Fruit fly (Drosophila melanogaster) whole organism, embryonic: ENCODE measurements around the gene senju.

Experiments used
- Abd-B ChIP-seq: fragments of 200-800 bp; sonication (Bioruptor generic); optimal IDR thresholded peaks from 2 replicates; lab custom pipeline; 2018; ENCODE audit warnings: missing biosample characterization, mild to moderate bottlenecking, missing genetic modification characterization, moderate library complexity
- B-H2 ChIP-seq: fragments of 200-800 bp; sonication (Bioruptor generic); optimal IDR thresholded peaks from 2 replicates; lab custom pipeline; 2018; ENCODE audit warnings: missing biosample characterization, mild to moderate bottlenecking, missing genetic modification characterization
- BEAF-32 ChIP-seq: fragments of 200-800 bp; sonication (Bioruptor generic); optimal IDR thresholded peaks from 3 replicates; lab custom pipeline; 2017; ENCODE audit warnings: missing biosample characterization, missing genetic modification characterization, mild to moderate bottlenecking, moderate library complexity, missing genetic modification reagents
- Bgb ChIP-seq: fragments of 200-800 bp; sonication (Bioruptor generic); IDR thresholded peaks from 2 replicates; pipeline ENCODE4 v1.3.6; 2022; ENCODE audit warnings: missing biosample characterization, missing genetic modification characterization; ENCODE audit not compliant: partially characterized antibody
- CG10654 ChIP-seq: fragments of 200-800 bp; sonication (Bioruptor generic); optimal IDR thresholded peaks from 2 replicates; lab custom pipeline; 2016; ENCODE audit warnings: missing biosample characterization, missing genetic modification characterization
- CG13287 ChIP-seq: fragments of 200-800 bp; sonication (Bioruptor generic); IDR thresholded peaks from 2 replicates; pipeline ENCODE4 v1.3.6; 2022; ENCODE audit warnings: missing biosample characterization, missing genetic modification characterization; ENCODE audit not compliant: partially characterized antibody
- CG17361 ChIP-seq: fragments of 200-800 bp; sonication (Bioruptor generic); IDR thresholded peaks from 3 replicates; pipeline ENCODE4 v1.3.6; 2022; ENCODE audit warnings: missing biosample characterization, missing genetic modification characterization
- CG2712 ChIP-seq: fragments of 200-800 bp; optimal IDR thresholded peaks from 3 replicates; lab custom pipeline; 2019; ENCODE audit warnings: missing biosample characterization, mild to moderate bottlenecking, missing genetic modification characterization, moderate library complexity
- CG34224 ChIP-seq: fragments of 200-800 bp; sonication (Bioruptor generic); IDR thresholded peaks from 3 replicates; pipeline ENCODE4 v1.3.6; 2022; ENCODE audit warnings: missing biosample characterization, missing genetic modification characterization; ENCODE audit not compliant: partially characterized antibody
- CG42726 ChIP-seq: fragments of 200-800 bp; sonication (Bioruptor generic); IDR thresholded peaks from 2 replicates; pipeline ENCODE4 v1.3.6; 2022; ENCODE audit warnings: missing biosample characterization, missing genetic modification characterization; ENCODE audit not compliant: partially characterized antibody
- Dll ChIP-seq: fragments of 200-800 bp; sonication (Bioruptor generic); IDR thresholded peaks from 4 replicates; pipeline ENCODE4 v1.3.6; 2022; ENCODE audit warnings: missing biosample characterization, missing genetic modification characterization; ENCODE audit not compliant: partially characterized antibody
- Doc3 ChIP-seq: fragments of 200-800 bp; sonication (Bioruptor generic); IDR thresholded peaks from 3 replicates; pipeline ENCODE4 v1.3.6; 2022; ENCODE audit warnings: missing biosample characterization, missing genetic modification characterization; ENCODE audit not compliant: partially characterized antibody
- Dp ChIP-seq: fragments of 200-800 bp; sonication (Bioruptor generic); optimal IDR thresholded peaks from 2 replicates; lab custom pipeline; 2018; ENCODE audit warnings: missing biosample characterization, mild to moderate bottlenecking, missing genetic modification characterization, moderate library complexity
- E2f2 ChIP-seq: fragments of 200-800 bp; sonication (Bioruptor generic); IDR thresholded peaks from 2 replicates; pipeline ENCODE4 v1.3.6; 2022; ENCODE audit warnings: missing biosample characterization, missing genetic modification characterization
- H15 ChIP-seq: fragments of 200-800 bp; sonication (Bioruptor generic); IDR thresholded peaks from 3 replicates; pipeline ENCODE4 v1.3.6; 2022; ENCODE audit warnings: missing biosample characterization, missing genetic modification characterization
- HLH4C ChIP-seq: fragments of 200-800 bp; sonication (Bioruptor generic); IDR thresholded peaks from 3 replicates; pipeline ENCODE4 v1.3.6; 2022; ENCODE audit warnings: missing biosample characterization, missing genetic modification characterization; ENCODE audit not compliant: partially characterized antibody
- Hmx ChIP-seq: fragments of 200-800 bp; sonication (Bioruptor generic); optimal IDR thresholded peaks from 2 replicates; lab custom pipeline; 2016; ENCODE audit warnings: missing biosample characterization, missing genetic modification characterization
- MBD-R2 ChIP-seq: fragments of 200-800 bp; sonication (Bioruptor generic); IDR thresholded peaks from 2 replicates; pipeline ENCODE4 v1.3.6; 2022; ENCODE audit warnings: missing biosample characterization, missing genetic modification characterization
- Med ChIP-seq: fragments of 200-800 bp; sonication (Bioruptor generic); peaks from one replicate; lab custom pipeline; 2016; ENCODE audit warnings: missing biosample characterization, missing genetic modification characterization, mild to moderate bottlenecking, inconsistent platforms, moderate library complexity
- Myb ChIP-seq: fragments of 200-800 bp; sonication (Bioruptor generic); optimal IDR thresholded peaks from 2 replicates; lab custom pipeline; 2016; ENCODE audit warnings: missing biosample characterization, missing genetic modification characterization
- Scr ChIP-seq: fragments of 200-800 bp; sonication (Bioruptor generic); IDR thresholded peaks from 2 replicates; pipeline ENCODE4 v1.3.6; 2022; ENCODE audit warnings: missing biosample characterization, missing genetic modification characterization; ENCODE audit not compliant: partially characterized antibody
- amos ChIP-seq: fragments of 200-800 bp; sonication (Bioruptor generic); IDR thresholded peaks from 2 replicates; pipeline ENCODE4 v1.3.6; 2022; ENCODE audit warnings: missing biosample characterization, missing genetic modification characterization; ENCODE audit not compliant: partially characterized antibody
- ase ChIP-seq: fragments of 200-800 bp; sonication (Bioruptor generic); IDR thresholded peaks from 3 replicates; pipeline ENCODE4 v1.3.6; 2022; ENCODE audit warnings: missing biosample characterization, missing genetic modification characterization
- bbx ChIP-seq: fragments of 200-800 bp; sonication (Bioruptor generic); IDR thresholded peaks from 2 replicates; pipeline ENCODE4 v1.3.6; 2022; ENCODE audit warnings: missing biosample characterization, missing genetic modification characterization; ENCODE audit not compliant: partially characterized antibody
- gfzf ChIP-seq: fragments of 200-800 bp; sonication (Bioruptor generic); optimal IDR thresholded peaks from 2 replicates; lab custom pipeline; 2016; ENCODE audit warnings: missing biosample characterization, mild to moderate bottlenecking, missing genetic modification characterization, moderate library complexity
- hbn ChIP-seq: fragments of 200-800 bp; sonication (Bioruptor generic); IDR thresholded peaks from 2 replicates; pipeline ENCODE4 v1.3.6; 2022; ENCODE audit warnings: missing biosample characterization, missing genetic modification characterization; ENCODE audit not compliant: partially characterized antibody
- inv ChIP-seq: fragments of 200-800 bp; sonication (Bioruptor generic); IDR thresholded peaks from 2 replicates; pipeline ENCODE4 v1.3.6; 2022; ENCODE audit warnings: missing biosample characterization, missing genetic modification characterization; ENCODE audit not compliant: partially characterized antibody
- knrl ChIP-seq: fragments of 200-800 bp; sonication (Bioruptor generic); IDR thresholded peaks from 3 replicates; pipeline ENCODE4 v1.3.6; 2022; ENCODE audit warnings: missing biosample characterization, missing genetic modification characterization; ENCODE audit not compliant: partially characterized antibody
- phol ChIP-seq: fragments of 200-800 bp; sonication (Bioruptor generic); optimal IDR thresholded peaks from 3 replicates; lab custom pipeline; 2018; ENCODE audit warnings: missing biosample characterization, mild to moderate bottlenecking, missing genetic modification characterization, moderate library complexity
- pzg ChIP-seq: fragments of 200-800 bp; sonication (Bioruptor generic); optimal IDR thresholded peaks from 3 replicates; lab custom pipeline; 2018; ENCODE audit warnings: missing biosample characterization, mild to moderate bottlenecking, missing genetic modification characterization, moderate library complexity
- row ChIP-seq: fragments of 200-800 bp; sonication (Bioruptor generic); IDR thresholded peaks from 3 replicates; pipeline ENCODE4 v1.3.6; 2022; ENCODE audit warnings: missing biosample characterization, missing genetic modification characterization
- slou ChIP-seq: fragments of 200-800 bp; sonication (Bioruptor generic); optimal IDR thresholded peaks from 3 replicates; lab custom pipeline; 2016; ENCODE audit warnings: missing biosample characterization, missing genetic modification characterization
- sqz ChIP-seq: fragments of 200-800 bp; sonication (Bioruptor generic); optimal IDR thresholded peaks from 3 replicates; lab custom pipeline; 2018; ENCODE audit warnings: missing biosample characterization, mild to moderate bottlenecking, missing genetic modification characterization
- tin ChIP-seq: fragments of 200-800 bp; sonication (Bioruptor generic); optimal IDR thresholded peaks from 3 replicates; lab custom pipeline; 2016; ENCODE audit warnings: missing biosample characterization, missing genetic modification characterization
- tup ChIP-seq: fragments of 200-800 bp; sonication (Bioruptor generic); optimal IDR thresholded peaks from 2 replicates; lab custom pipeline; 2016; ENCODE audit warnings: missing biosample characterization, mild to moderate bottlenecking, missing genetic modification characterization, moderate library complexity
- unc-4 ChIP-seq: fragments of 200-800 bp; sonication (Bioruptor generic); IDR thresholded peaks from 2 replicates; pipeline ENCODE4 v1.3.6; 2022; ENCODE audit warnings: missing biosample characterization, missing genetic modification characterization; ENCODE audit not compliant: partially characterized antibody
- vnd ChIP-seq: fragments of 200-800 bp; sonication (Bioruptor generic); IDR thresholded peaks from 3 replicates; pipeline ENCODE4 v1.3.6; 2022; ENCODE audit warnings: missing biosample characterization, missing genetic modification characterization; ENCODE audit not compliant: partially characterized antibody

The senju gene

DNA sequence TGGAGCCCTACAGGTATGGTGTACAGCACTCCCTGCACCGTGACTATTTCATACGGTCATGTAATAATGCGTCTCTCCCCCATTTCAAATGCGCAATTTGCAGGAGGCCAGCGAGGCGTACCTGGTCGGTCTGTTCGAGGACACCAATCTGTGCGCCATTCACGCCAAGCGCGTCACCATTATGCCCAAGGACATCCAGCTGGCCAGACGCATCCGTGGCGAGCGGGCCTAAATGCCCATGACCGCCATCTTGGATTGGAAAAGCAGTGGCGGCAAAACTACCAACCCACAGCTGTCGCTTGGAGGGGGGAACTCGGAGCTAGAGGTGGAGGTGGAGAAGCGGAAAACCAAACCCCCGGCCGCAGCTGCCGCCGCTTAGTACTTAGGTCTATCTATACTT lies 2.9 kb downstream of the senju start:
- TF ChIP-seq B-H2 (GFP tag; lab: Kevin White, UChicago) (no peak), Med (GFP tag; lab: Kevin White, UChicago) (peak; percentile 61), phol (tag; lab: Kevin White, UChicago) (peak; percentile 96), CG42726 (no peak), slou (no peak)

dm6 chr2L:5058094-5058493 lies 5.5 kb downstream of the senju start, which contains the start of gene Nepl3:
Nepl3 (minus strand) TSS chr2L:5058248.
- TF ChIP-seq sqz (peak; percentile 12), tin (no peak), Hmx (GFP tag; lab: Kevin White, UChicago) (no peak), pzg (GFP tag; lab: Kevin White, UChicago) (peak; percentile 28), tup (GFP tag; lab: Kevin White, UChicago) (no peak), hbn (GFP tag; lab: Robert Waterston, UW) (0 out of 2 replicates have a peak, but pooled peaks have one; percentile 51), E2f2 (GFP tag; lab: Robert Waterston, UW) (peak; percentile 56; the same call in 1 of the 2 replicates), amos (peak; percentile 51; the same call in 1 of the 2 replicates), H15 (GFP tag; lab: Robert Waterston, UW) (no peak), Myb (GFP tag; lab: Kevin White, UChicago) (no peak), Bgb (peak; percentile 47; the same call in 1 of the 2 replicates), BEAF-32 (GFP tag; lab: Kevin White, UChicago) (peak; percentile 65), CG13287 (GFP tag; lab: Robert Waterston, UW) (peak; percentile 80), inv (GFP tag; lab: Robert Waterston, UW) (peak; percentile 23; the same call in 1 of the 2 replicates), CG10654 (no peak), bbx (GFP tag; lab: Robert Waterston, UW) (peak; percentile 28; the same call in 1 of the 2 replicates), Dll (GFP tag; lab: Robert Waterston, UW) (peak; percentile 69), HLH4C (GFP tag; lab: Robert Waterston, UW) (peak; percentile 44; the same call in 1 of the 3 replicates), Scr (GFP tag; lab: Robert Waterston, UW) (peak; percentile 69), Doc3 (GFP tag; lab: Robert Waterston, UW) (peak; percentile 65), MBD-R2 (GFP tag; lab: Robert Waterston, UW) (peak; percentile 53), unc-4 (GFP tag; lab: Robert Waterston, UW) (peak; percentile 69), CG17361 (no peak), Abd-B (GFP tag; lab: Kevin White, UChicago) (no peak), vnd (GFP tag; lab: Robert Waterston, UW) (peak; percentile 44; the same call in 1 of the 3 replicates), knrl (GFP tag; lab: Robert Waterston, UW) (peak; percentile 22; the same call in 1 of the 3 replicates), Dp (GFP tag; lab: Kevin White, UChicago) (peak; percentile 41), ase (GFP tag; lab: Robert Waterston, UW) (no peak), gfzf (peak; percentile 65), CG34224 (GFP tag; lab: Robert Waterston, UW) (peak; percentile 63), CG2712 (tag; lab: Kevin White, UChicago) (no peak), row (GFP tag; lab: Robert Waterston, UW) (peak; percentile 37; the same call in 2 of the 3 replicates)
